Fruit fly (Drosophila melanogaster): Measurements from ENCODE around the gene Aduk.

Aduk gene

DNA sequence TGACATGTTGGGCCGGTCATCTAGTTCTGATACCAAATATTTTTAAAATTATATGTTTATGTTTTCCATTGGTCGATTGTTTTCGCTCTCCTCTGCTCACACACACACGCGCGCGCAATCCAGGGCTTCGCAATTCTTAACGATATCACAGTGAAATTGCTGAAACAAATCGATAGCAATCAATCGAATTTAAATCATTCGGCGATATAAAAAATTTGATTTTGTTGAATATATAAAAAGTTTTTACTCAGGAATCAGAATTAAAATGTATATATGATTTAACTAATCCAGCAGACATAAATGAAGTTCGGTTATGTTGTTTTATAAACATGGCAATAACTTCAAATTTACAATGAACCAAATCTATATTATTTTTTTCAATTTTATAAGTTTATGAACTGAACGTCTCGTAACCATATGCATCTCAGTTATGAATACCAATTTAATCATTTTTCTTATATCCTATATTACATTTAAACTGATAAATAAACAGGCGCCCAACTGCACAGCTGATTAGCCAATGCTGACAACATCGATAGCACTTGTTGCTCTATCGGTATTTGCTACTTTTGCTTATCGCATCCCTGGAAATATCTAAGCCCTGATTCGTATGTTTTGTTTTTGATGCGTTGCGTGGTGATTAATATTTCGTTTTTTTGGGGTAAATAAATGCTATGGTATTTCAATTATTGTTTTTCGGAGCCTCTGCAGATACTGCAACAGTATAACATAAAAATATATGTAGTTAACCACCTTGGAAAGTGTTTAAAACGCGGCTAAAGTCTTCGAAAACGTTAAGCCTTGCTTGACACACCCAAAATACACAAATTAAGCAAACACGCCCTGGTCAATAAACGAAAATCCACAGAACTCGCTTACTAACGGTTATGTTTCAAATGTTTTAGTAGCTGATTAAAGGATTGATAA is at the start of gene Aduk, which contains the start of gene pasi2:
TSS of gene Aduk (minus strand) at position 123 of the 927 bp plus-strand sequence.
TSS of gene pasi2 (plus strand) at position 579 of the 927 bp plus-strand sequence.
- no peak for TF ChIP-seq Dll (optimal IDR thresholded peaks at IDR 0.05)

- TF ChIP-seq EcR (GFP tag; optimal IDR thresholded peaks at IDR 0.05) (no peak), Dll (optimal IDR thresholded peaks at IDR 0.05) (no peak)
These were observed 46.5 kb upstream of the Aduk start for dm6 chr3R:9380970-9381369.

dm6 chr3R:9378644-9379411 is 44.3 kb upstream of the Aduk start:
- TF ChIP-seq Dll (optimal IDR thresholded peaks at IDR 0.05) = peak; percentile 61
- peak; percentile 64 for TF ChIP-seq pan (optimal IDR thresholded peaks at IDR 0.05)
- no peak for TF ChIP-seq CG8478 (optimal IDR thresholded peaks at IDR 0.05)

- TF ChIP-seq psq (optimal IDR thresholded peaks at IDR 0.05) (no peak), EcR (GFP tag; optimal IDR thresholded peaks at IDR 0.05) (peak in 1 of 2 experiments; percentile 3)
These were observed 42.3 kb upstream of the Aduk start for dm6 chr3R:9376789-9377188.

- TF ChIP-seq EcR (GFP tag; optimal IDR thresholded peaks at IDR 0.05) = no peak
- no peak for TF ChIP-seq psq (optimal IDR thresholded peaks at IDR 0.05)
- TF ChIP-seq Dll (optimal IDR thresholded peaks at IDR 0.05) = no peak
- TF ChIP-seq pan (optimal IDR thresholded peaks at IDR 0.05) = no peak
- no peak for TF ChIP-seq usp (GFP tag; optimal IDR thresholded peaks at IDR 0.05)
- TF ChIP-seq CG8478 (optimal IDR thresholded peaks at IDR 0.05) = no peak
These were observed 35.9 kb upstream of the Aduk start for dm6 chr3R:9370413-9370812.

DNA sequence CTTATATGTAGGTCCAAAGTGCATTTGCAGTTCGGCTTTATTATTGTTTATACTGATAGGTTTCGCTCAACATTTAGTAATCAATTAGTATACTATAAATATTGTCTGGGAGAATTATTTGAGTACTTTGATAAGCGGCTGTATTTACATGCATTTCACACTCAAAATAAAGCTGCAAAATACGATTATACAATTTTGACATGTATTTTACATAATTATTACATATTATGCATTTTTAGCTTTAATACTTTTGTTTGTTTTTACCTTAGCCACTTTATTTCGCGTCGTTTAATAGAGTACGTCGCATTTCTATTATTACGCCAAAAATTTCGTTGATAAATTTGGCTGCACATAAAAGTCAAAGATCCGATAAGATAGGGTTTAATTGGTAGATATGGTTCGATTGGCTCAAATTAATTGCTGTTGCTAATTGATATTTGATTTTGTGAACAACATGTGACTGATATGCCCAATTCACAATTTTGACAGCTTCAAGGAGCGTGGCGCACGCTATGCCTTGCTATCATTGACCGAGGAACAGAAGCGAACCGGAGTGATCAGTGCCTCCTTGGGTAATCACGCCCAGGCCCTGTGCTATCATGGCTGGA is 31.5 kb upstream of the Aduk start:
- TF ChIP-seq pan (optimal IDR thresholded peaks at IDR 0.05) (no peak), psq (optimal IDR thresholded peaks at IDR 0.05) (no peak), usp (GFP tag; optimal IDR thresholded peaks at IDR 0.05) (no peak), Dll (optimal IDR thresholded peaks at IDR 0.05) (no peak), EcR (GFP tag; optimal IDR thresholded peaks at IDR 0.05) (no peak), CG8478 (optimal IDR thresholded peaks at IDR 0.05) (no peak)

dm6 chr3R:9365121-9365520 is 30.6 kb upstream of the Aduk start, which contains the start of gene Srr:
Srr (plus strand) TSS chr3R:9365398.
- TF ChIP-seq Dll (optimal IDR thresholded peaks at IDR 0.05) (no peak), psq (optimal IDR thresholded peaks at IDR 0.05) (no peak), EcR (GFP tag; optimal IDR thresholded peaks at IDR 0.05) (no peak), CG8478 (optimal IDR thresholded peaks at IDR 0.05) (no peak), pan (optimal IDR thresholded peaks at IDR 0.05) (no peak), usp (GFP tag; optimal IDR thresholded peaks at IDR 0.05) (no peak)

- TF ChIP-seq pan (optimal IDR thresholded peaks at IDR 0.05) (no peak), CG8478 (optimal IDR thresholded peaks at IDR 0.05) (no peak), EcR (GFP tag; optimal IDR thresholded peaks at IDR 0.05) (no peak), Dll (optimal IDR thresholded peaks at IDR 0.05) (no peak), psq (optimal IDR thresholded peaks at IDR 0.05) (no peak), usp (GFP tag; optimal IDR thresholded peaks at IDR 0.05) (no peak)
These were observed 28.7 kb upstream of the Aduk start, which contains the start of gene CG18473 for dm6 chr3R:9363066-9363719. CG18473 (plus strand) TSS chr3R:9363305.

- no peak for TF ChIP-seq pan (optimal IDR thresholded peaks at IDR 0.05)
- no peak for TF ChIP-seq usp (GFP tag; optimal IDR thresholded peaks at IDR 0.05)
- TF ChIP-seq Dll (optimal IDR thresholded peaks at IDR 0.05) = no peak
- no peak for TF ChIP-seq EcR (GFP tag; optimal IDR thresholded peaks at IDR 0.05)
- no peak for TF ChIP-seq psq (optimal IDR thresholded peaks at IDR 0.05)
- TF ChIP-seq CG8478 (optimal IDR thresholded peaks at IDR 0.05) = no peak
These were observed 24.9 kb upstream of the Aduk start for dm6 chr3R:9359393-9359792.

DNA sequence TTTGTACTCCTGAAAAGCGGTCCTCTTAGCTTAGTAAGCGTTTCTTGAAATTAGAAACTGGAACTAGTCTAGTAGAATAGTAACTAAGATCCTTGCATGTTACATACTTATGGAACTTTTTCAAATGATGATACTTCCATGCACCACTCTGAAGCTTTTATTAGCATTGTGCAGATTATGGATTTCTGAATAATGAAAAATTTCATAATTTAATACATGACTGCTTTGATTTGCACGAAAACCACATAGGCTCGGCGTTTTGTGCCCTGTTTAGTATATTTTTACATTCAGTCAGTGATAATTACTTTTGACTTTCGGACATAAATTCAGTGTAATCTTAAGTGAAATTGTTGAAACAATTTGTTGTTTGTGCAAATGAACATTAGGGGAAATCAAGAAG is 20.7 kb upstream of the Aduk start, which contains the start of gene CG43675:
TSS of gene CG43675 (plus strand) at position 301 of the 400 bp plus-strand sequence.
- TF ChIP-seq EcR (GFP tag; optimal IDR thresholded peaks at IDR 0.05) = no peak
- TF ChIP-seq usp (GFP tag; optimal IDR thresholded peaks at IDR 0.05) = no peak
- no peak for TF ChIP-seq pan (optimal IDR thresholded peaks at IDR 0.05)
- TF ChIP-seq Dll (optimal IDR thresholded peaks at IDR 0.05) = no peak
- TF ChIP-seq CG8478 (optimal IDR thresholded peaks at IDR 0.05) = no peak
- TF ChIP-seq psq (optimal IDR thresholded peaks at IDR 0.05) = no peak

dm6 chr3R:9353276-9353652 is 18.8 kb upstream of the Aduk start:
- TF ChIP-seq EcR (GFP tag; optimal IDR thresholded peaks at IDR 0.05) = no peak
